Worm (Caenorhabditis elegans) whole organism, L1 larva: Measurements from ENCODE around the gene nhr-76.

ENCODE experiments used
- egl-27 ChIP-seq, 2 experiments: fragments of 150-350 bp in 1 of 2; sonication (generic microtip); optimal IDR thresholded peaks; 3 replicates each; lab custom pipeline; 2017 to 2018; ENCODE audit warnings: missing biosample characterization in 2 of 2, missing genetic modification characterization in 2 of 2, missing genetic modification reagents in 2 of 2
- fos-1 ChIP-seq: fragments of 150-350 bp; optimal IDR thresholded peaks from 2 replicates; lab custom pipeline; 2014; ENCODE audit warnings: missing biosample characterization, missing genetic modification characterization
- snu-23 ChIP-seq: sonication (generic microtip); optimal IDR thresholded peaks from 2 replicates; lab custom pipeline; 2016; ENCODE audit warnings: missing genetic modification characterization, missing compliant biosample characterization

DNA sequence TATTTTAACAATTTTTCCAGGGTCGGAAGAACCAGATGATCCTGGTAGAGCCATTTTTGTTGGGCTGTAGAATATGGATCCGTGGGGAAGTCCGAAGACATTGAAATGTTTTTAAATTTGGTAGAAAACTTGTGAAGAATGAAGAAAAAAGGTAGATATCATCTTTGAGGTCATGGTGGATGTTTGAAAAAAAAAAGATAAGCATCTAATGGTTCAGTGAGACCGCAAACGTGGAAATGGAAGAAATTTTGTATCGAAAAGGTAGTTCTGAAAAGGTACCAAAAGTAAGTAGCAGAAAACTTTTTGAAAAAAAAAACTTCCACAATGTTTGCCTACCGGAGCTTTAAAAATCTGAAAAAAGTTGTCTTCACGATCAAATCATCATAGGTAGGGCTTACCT, 23.8 kb upstream of the nhr-76 start, which contains the start of gene prmt-4:
- TF ChIP-seq fos-1: no peak
- TF ChIP-seq snu-23 (GFP tag; lab: Kevin White, UChicago): no peak
- TF ChIP-seq egl-27 (tag; optimal IDR thresholded peaks at IDR 0.05; lab: Kevin White, UChicago): no peak
